Worm (Caenorhabditis elegans) whole organism, L3 larva: ENCODE data around the gene del-6.
A peak's percentile ranks its signal among the peaks of the same experiment; 100 is the strongest.

ENCODE experiments used
- aly-2 ChIP-seq: fragments of 150-350 bp; optimal IDR thresholded peaks from 2 replicates; lab custom pipeline; 2014; ENCODE audit warnings: missing biosample characterization, missing genetic modification characterization
- ceh-82 ChIP-seq: fragments of 150-350 bp; optimal IDR thresholded peaks from 2 replicates; lab custom pipeline; 2014; ENCODE audit warnings: missing biosample characterization, missing genetic modification characterization
- elt-1 ChIP-seq: fragments of 150-350 bp; optimal IDR thresholded peaks from 2 replicates; lab custom pipeline; 2014; ENCODE audit warnings: missing biosample characterization, missing genetic modification characterization
- fos-1 ChIP-seq: fragments of 150-350 bp; optimal IDR thresholded peaks from 2 replicates; lab custom pipeline; 2014; ENCODE audit warnings: missing biosample characterization, missing genetic modification characterization
- jun-1 ChIP-seq: fragments of 150-350 bp; optimal IDR thresholded peaks from 2 replicates; lab custom pipeline; 2014; ENCODE audit warnings: missing biosample characterization, missing genetic modification reagents, missing genetic modification characterization
- lin-15B ChIP-seq: fragments of 150-350 bp; optimal IDR thresholded peaks from 2 replicates; lab custom pipeline; 2014; ENCODE audit warnings: missing biosample characterization, missing genetic modification characterization
- nfya-1 ChIP-seq: sonication (generic microtip); optimal IDR thresholded peaks from 2 replicates; lab custom pipeline; 2017; ENCODE audit warnings: missing genetic modification characterization, mild to moderate bottlenecking, missing compliant biosample characterization, antibody characterized with exemption, moderate library complexity; ENCODE audit not compliant: insufficient read depth
- nhr-43 ChIP-seq: sonication (generic microtip); optimal IDR thresholded peaks from 2 replicates; lab custom pipeline; 2016; ENCODE audit warnings: mild to moderate bottlenecking, missing genetic modification characterization, missing compliant biosample characterization; ENCODE audit not compliant: poor library complexity, severe bottlenecking
- nhr-76 ChIP-seq: fragments of 150-350 bp; sonication (generic microtip); optimal IDR thresholded peaks from 5 replicates; lab custom pipeline; 2014; ENCODE audit warnings: missing biosample characterization, missing genetic modification characterization
- nhr-77 ChIP-seq: fragments of 150-350 bp; optimal IDR thresholded peaks from 2 replicates; lab custom pipeline; 2014; ENCODE audit warnings: missing biosample characterization, missing genetic modification characterization
- tbx-2 ChIP-seq: sonication (generic microtip); optimal IDR thresholded peaks from 2 replicates; lab custom pipeline; 2016; ENCODE audit warnings: mild to moderate bottlenecking, missing genetic modification characterization, missing compliant biosample characterization
- zag-1 ChIP-seq: fragments of 150-350 bp; optimal IDR thresholded peaks from 2 replicates; lab custom pipeline; 2014; ENCODE audit warnings: missing biosample characterization, missing genetic modification characterization

ce11 chrV:10529600-10529999, 43.1 kb upstream of the del-6 start:
- no peak for TF ChIP-seq lin-15B
- no peak for TF ChIP-seq fos-1 (tag; lab: Kevin White, UChicago)
- no peak for TF ChIP-seq aly-2 (tag; lab: Kevin White, UChicago)
- TF ChIP-seq ceh-82 (tag; lab: Kevin White, UChicago), result no peak
- no peak for TF ChIP-seq tbx-2 (tag; lab: Kevin White, UChicago)
- peak; percentile 2 for TF ChIP-seq elt-1 (tag; lab: Kevin White, UChicago)
- no peak for TF ChIP-seq nhr-76
- TF ChIP-seq jun-1 (tag; lab: Kevin White, UChicago), result no peak
- TF ChIP-seq nhr-43 (tag; lab: Kevin White, UChicago), result no peak
- TF ChIP-seq nhr-77 (tag; lab: Kevin White, UChicago), result no peak
- no peak for TF ChIP-seq zag-1 (tag; lab: Kevin White, UChicago)
- no peak for TF ChIP-seq nfya-1 (tag; lab: Kevin White, UChicago)
